Worm (Caenorhabditis elegans) whole organism, L4/young adult: ENCODE results near the gene C28D4.7.

Experiments
- W03F9.2 ChIP-seq: fragments of 150-350 bp; optimal IDR thresholded peaks from 2 replicates; lab custom pipeline; 2014; ENCODE audit warnings: missing biosample characterization, missing genetic modification characterization
- dao-5 ChIP-seq: sonication (generic microtip); optimal IDR thresholded peaks from 2 replicates; lab custom pipeline; 2016; ENCODE audit warnings: missing genotype, missing genetic modification characterization, moderate library complexity, missing compliant biosample characterization
- him-1 ChIP-seq: sonication (generic microtip); optimal IDR thresholded peaks from 2 replicates; lab custom pipeline; 2016; ENCODE audit warnings: missing genotype, missing genetic modification reagents, missing genetic modification characterization, missing compliant biosample characterization

- TF ChIP-seq him-1 (tag; lab: Kevin White, UChicago) (no peak), W03F9.2 (tag; lab: Kevin White, UChicago) (no peak), dao-5 (tag; lab: Kevin White, UChicago) (no peak)
Observed at ce11 chrIV:9737204-9737790, 5.7 kb downstream of the C28D4.7 start, which contains the start of gene cka-1.
